Fruit fly (Drosophila melanogaster): Measurements from ENCODE around the gene hoip.

The hoip gene

dm6 chr2L:9692364-9693348, 6.9 kb upstream of the hoip start (continued):
- TF ChIP-seq CG7839 (tag; optimal IDR thresholded peaks at IDR 0.05) (peak; percentile 71), CG11085 (GFP tag; IDR thresholded peaks at IDR 0.05) (peak; percentile 59), CG13296 (GFP tag; optimal IDR thresholded peaks at IDR 0.05) (peak; percentile 56), Fer1 (GFP tag; optimal IDR thresholded peaks at IDR 0.05) (peak; percentile 58), CG14965 (GFP tag; optimal IDR thresholded peaks at IDR 0.05; ENCODE audit: borderline replicate concordance) (no peak), gcm (GFP tag; optimal IDR thresholded peaks at IDR 0.05) (no peak), slbo (GFP tag; IDR thresholded peaks at IDR 0.05) (peak; percentile 95), Hmx (GFP tag; optimal IDR thresholded peaks at IDR 0.05) (peak; percentile 28), MESR4 (GFP tag; optimal IDR thresholded peaks at IDR 0.05) (no peak), CG12942 (GFP tag; optimal IDR thresholded peaks at IDR 0.05) (peak; percentile 24), Ada2b (GFP tag; IDR thresholded peaks at IDR 0.05) (peak; percentile 84), CG8944 (GFP tag; optimal IDR thresholded peaks at IDR 0.05) (no peak), Taf1 (GFP tag; IDR thresholded peaks at IDR 0.05) (peak; percentile 57), HmgD (GFP tag; optimal IDR thresholded peaks at IDR 0.05) (no peak), zen2 (GFP tag; IDR thresholded peaks at IDR 0.05; ENCODE audit: partially characterized antibody) (no peak), PHDP (tag; optimal IDR thresholded peaks at IDR 0.05) (peak; percentile 79), Bgb (GFP tag; IDR thresholded peaks at IDR 0.05; ENCODE audit: partially characterized antibody) (no peak), Rfx (GFP tag; IDR thresholded peaks at IDR 0.05) (peak; percentile 91), CG10321 (GFP tag; IDR thresholded peaks at IDR 0.05) (0 out of 2 replicates have a peak, but pooled peaks have one; percentile 20), CG3281 (GFP tag; optimal IDR thresholded peaks at IDR 0.05) (peak; percentile 67), E2f1 (GFP tag; IDR thresholded peaks at IDR 0.05) (peak; percentile 86), CG12769 (tag; optimal IDR thresholded peaks at IDR 0.05) (peak; percentile 51), esg (GFP tag; conservative IDR thresholded peaks at IDR 0.05) (peak; percentile 77), dm (GFP tag; optimal IDR thresholded peaks at IDR 0.05) (no peak), hth (optimal IDR thresholded peaks at IDR 0.05) (no peak), usp (GFP tag; optimal IDR thresholded peaks at IDR 0.05) (no peak), D19A (tag; optimal IDR thresholded peaks at IDR 0.05) (peak; percentile 36), Myb (GFP tag; optimal IDR thresholded peaks at IDR 0.05) (no peak), ase (GFP tag; IDR thresholded peaks at IDR 0.05) (peak; percentile 56; the same call in 2 of the 3 replicates), CG8478 (optimal IDR thresholded peaks at IDR 0.05) (no peak), lbe (GFP tag; optimal IDR thresholded peaks at IDR 0.05) (peak; percentile 41), CG2889 (GFP tag; IDR thresholded peaks at IDR 0.05) (peak; percentile 83; the same call in 2 of the 3 replicates), zf30C (GFP tag; optimal IDR thresholded peaks at IDR 0.05) (no peak), CG12391 (tag; optimal IDR thresholded peaks at IDR 0.05) (peak; percentile 55), Camta (GFP tag; optimal IDR thresholded peaks at IDR 0.05) (peak; percentile 29), ap (GFP tag; IDR thresholded peaks at IDR 0.05) (0 out of 2 replicates have a peak, but pooled peaks have one; percentile 31), CG12236 (GFP tag; optimal IDR thresholded peaks at IDR 0.05) (no peak), dimm (GFP tag; IDR thresholded peaks at IDR 0.05) (no peak), CG5245 (GFP tag; optimal IDR thresholded peaks at IDR 0.05) (no peak), CG14441 (GFP tag; IDR thresholded peaks at IDR 0.05) (peak; percentile 84), jing (GFP tag; optimal IDR thresholded peaks at IDR 0.05) (no peak), Hand (GFP tag; optimal IDR thresholded peaks at IDR 0.05) (peak; percentile 54), Optix (GFP tag; IDR thresholded peaks at IDR 0.05) (0 out of 3 replicates have a peak, but pooled peaks have one; percentile 26), NK7.1 (GFP tag; optimal IDR thresholded peaks at IDR 0.05) (no peak), CG5953 (GFP tag; IDR thresholded peaks at IDR 0.05) (peak; percentile 59; the same call in 1 of the 2 replicates), Hey (tag; optimal IDR thresholded peaks at IDR 0.05) (no peak), CG9215 (GFP tag; IDR thresholded peaks at IDR 0.05) (no peak; the same call in none of the 2 replicates), tll (GFP tag; optimal IDR thresholded peaks at IDR 0.05) (no peak), CG5180 (GFP tag; optimal IDR thresholded peaks at IDR 0.05) (no peak)

Data from whole organism, embryonic.